Worm (Caenorhabditis elegans) whole organism, L4 larva: ENCODE measurements around the gene idpc-6.

ENCODE experiments used
- D1046.2 ChIP-seq: fragments of 200-800 bp; sonication (Bioruptor generic); IDR thresholded peaks from 2 replicates; pipeline ENCODE4 v1.3.6; 2022; ENCODE audit warnings: missing genetic modification characterization, missing compliant biosample characterization
- R02D3.7 ChIP-seq: fragments of 150-350 bp; sonication (generic microtip); optimal IDR thresholded peaks from 3 replicates; lab custom pipeline; 2014; ENCODE audit warnings: missing biosample characterization, missing genetic modification characterization
- Y105C5A.15 ChIP-seq: fragments of 200-800 bp; sonication (Bioruptor generic); IDR thresholded peaks from 2 replicates; pipeline ENCODE4 v1.3.6; 2022; ENCODE audit warnings: missing genetic modification characterization, missing compliant biosample characterization
- ZK546.5 ChIP-seq, 2 experiments: sonication (generic microtip); optimal IDR thresholded peaks; 2 replicates each; lab custom pipeline; 2017; ENCODE audit warnings: missing biosample characterization in 2 of 2, missing genetic modification characterization in 2 of 2
- aha-1 ChIP-seq: fragments of 150-350 bp; peaks from one replicate; lab custom pipeline; 2014; ENCODE audit warnings: missing biosample characterization, missing genetic modification characterization
- attf-4 ChIP-seq: sonication (generic microtip); optimal IDR thresholded peaks from 3 replicates; lab custom pipeline; 2017; ENCODE audit warnings: missing biosample characterization, missing genetic modification characterization
- ceh-28 ChIP-seq: fragments of 150-350 bp; optimal IDR thresholded peaks from 2 replicates; lab custom pipeline; 2014; ENCODE audit warnings: missing biosample characterization, missing genetic modification reagents, missing genetic modification characterization
- ctbp-1 ChIP-seq: fragments of 200-800 bp; sonication (Bioruptor generic); IDR thresholded peaks from 2 replicates; pipeline ENCODE4 v1.3.6; 2022; ENCODE audit warnings: missing genetic modification reagents, missing genetic modification characterization, missing compliant biosample characterization
- dmd-8 ChIP-seq: fragments of 200-800 bp; sonication (Bioruptor generic); IDR thresholded peaks from 2 replicates; pipeline ENCODE4 v1.3.6; 2022; ENCODE audit warnings: missing genetic modification characterization, missing compliant biosample characterization
- dpl-1 ChIP-seq: fragments of 150-350 bp; optimal IDR thresholded peaks from 2 replicates; lab custom pipeline; 2014; ENCODE audit warnings: missing biosample characterization, missing genetic modification reagents, missing genetic modification characterization
- dve-1 ChIP-seq: sonication (generic microtip); optimal IDR thresholded peaks from 2 replicates; lab custom pipeline; 2017; ENCODE audit warnings: antibody characterized with exemption, mild to moderate bottlenecking, missing genetic modification characterization, missing compliant biosample characterization; ENCODE audit not compliant: insufficient read depth
- hlh-30 ChIP-seq: sonication (generic microtip); optimal IDR thresholded peaks from 2 replicates; lab custom pipeline; 2017; ENCODE audit warnings: antibody characterized with exemption, mild to moderate bottlenecking, missing genetic modification characterization, missing compliant biosample characterization; ENCODE audit not compliant: insufficient read depth
- hmg-1.1 ChIP-seq: fragments of 200-800 bp; sonication (Bioruptor generic); IDR thresholded peaks from 2 replicates; pipeline ENCODE4 v1.3.6; 2022; ENCODE audit warnings: missing genetic modification reagents, missing genetic modification characterization, missing compliant biosample characterization
- jun-1 ChIP-seq: fragments of 150-350 bp; optimal IDR thresholded peaks from 2 replicates; lab custom pipeline; 2014; ENCODE audit warnings: missing biosample characterization, missing genetic modification reagents, missing genetic modification characterization
- lim-7 ChIP-seq: fragments of 200-800 bp; sonication (Bioruptor generic); IDR thresholded peaks from 2 replicates; pipeline ENCODE4 v1.3.6; 2022; ENCODE audit warnings: missing genetic modification characterization, missing compliant biosample characterization
- lin-13 ChIP-seq: fragments of 150-350 bp; optimal IDR thresholded peaks from 2 replicates; lab custom pipeline; 2014; ENCODE audit warnings: missing biosample characterization, missing genetic modification reagents, missing genetic modification characterization
- lin-15B ChIP-seq: fragments of 150-350 bp; sonication (generic microtip); optimal IDR thresholded peaks from 3 replicates; lab custom pipeline; 2014; ENCODE audit warnings: missing biosample characterization, missing genetic modification characterization
- lsy-2 ChIP-seq, 2 experiments: fragments of 150-350 bp in 1 of 2; sonication (generic microtip) in 1 of 2; optimal IDR thresholded peaks; 2 replicates each; lab custom pipeline; 2014 to 2017; ENCODE audit warnings: missing biosample characterization in 2 of 2, missing genetic modification characterization in 2 of 2
- madf-5 ChIP-seq, 2 experiments: fragments of 200-800 bp; sonication (Bioruptor generic); IDR thresholded peaks; 2 replicates each; pipeline ENCODE4 v1.3.6; 2022; ENCODE audit warnings: missing compliant biosample characterization in 2 of 2, missing genetic modification characterization in 2 of 2
- mep-1 ChIP-seq: fragments of 150-350 bp; sonication (generic microtip); optimal IDR thresholded peaks from 3 replicates; lab custom pipeline; 2014; ENCODE audit warnings: missing biosample characterization, missing genetic modification characterization
- mes-2 ChIP-seq: sonication (generic microtip); optimal IDR thresholded peaks from 2 replicates; lab custom pipeline; 2016; ENCODE audit warnings: missing genotype, mild to moderate bottlenecking, missing genetic modification characterization, missing compliant biosample characterization; ENCODE audit not compliant: poor library complexity, severe bottlenecking
- mxl-2 ChIP-seq: fragments of 200-800 bp; sonication (Bioruptor generic); conservative IDR thresholded peaks from 2 replicates; pipeline ENCODE4 v1.3.6; 2022; ENCODE audit warnings: missing genetic modification reagents, missing genetic modification characterization, missing compliant biosample characterization
- nhr-10 ChIP-seq: fragments of 150-350 bp; optimal IDR thresholded peaks from 2 replicates; lab custom pipeline; 2014; ENCODE audit warnings: missing biosample characterization, missing genetic modification characterization
- nhr-102 ChIP-seq: sonication (generic microtip); optimal IDR thresholded peaks from 2 replicates; lab custom pipeline; 2016; ENCODE audit warnings: mild to moderate bottlenecking, missing genetic modification characterization, moderate library complexity, missing compliant biosample characterization
- nhr-11 ChIP-seq: fragments of 150-350 bp; optimal IDR thresholded peaks from 2 replicates; lab custom pipeline; 2014; ENCODE audit warnings: missing biosample characterization, missing genetic modification characterization
- nhr-6 ChIP-seq: fragments of 150-350 bp; optimal IDR thresholded peaks from 2 replicates; lab custom pipeline; 2014; ENCODE audit warnings: missing biosample characterization, missing genetic modification characterization
- nhr-77 ChIP-seq: fragments of 150-350 bp; optimal IDR thresholded peaks from 2 replicates; lab custom pipeline; 2014; ENCODE audit warnings: missing biosample characterization, missing genetic modification characterization
- pha-4 ChIP-seq, 2 experiments: fragments of 150-350 bp in 1 of 2; fragments of 200-800 bp in 1 of 2; sonication (Bioruptor generic) in 1 of 2; IDR thresholded peaks in 1 of 2; optimal IDR thresholded peaks in 1 of 2; 2 replicates each; pipeline versions ENCODE4 v1.3.6 to Lab custom; 2014 to 2022; ENCODE audit warnings: missing genetic modification characterization in 2 of 2, missing genetic modification reagents in 2 of 2, missing biosample characterization in 1 of 2, missing compliant biosample characterization in 1 of 2
- php-3 ChIP-seq: fragments of 200-800 bp; sonication (Bioruptor generic); IDR thresholded peaks from 2 replicates; pipeline ENCODE4 v1.3.6; 2022; ENCODE audit warnings: missing genetic modification reagents, missing genetic modification characterization, missing compliant biosample characterization
- saeg-2 ChIP-seq: fragments of 200-800 bp; sonication (Bioruptor generic); IDR thresholded peaks from 2 replicates; pipeline ENCODE4 v1.3.6; 2022; ENCODE audit warnings: missing genetic modification reagents, missing genetic modification characterization, missing compliant biosample characterization
- skn-1 ChIP-seq: fragments of 150-350 bp; optimal IDR thresholded peaks from 2 replicates; lab custom pipeline; 2014; ENCODE audit warnings: missing biosample characterization, missing genetic modification characterization
- spr-1 ChIP-seq: sonication (generic microtip); optimal IDR thresholded peaks from 2 replicates; lab custom pipeline; 2016; ENCODE audit warnings: mild to moderate bottlenecking, missing genetic modification characterization, missing compliant biosample characterization
- spr-3 ChIP-seq: fragments of 200-800 bp; sonication (Bioruptor generic); optimal IDR thresholded peaks from 2 replicates; lab custom pipeline; 2018; ENCODE audit warnings: mild to moderate bottlenecking, missing genetic modification characterization, missing compliant biosample characterization
- tag-97 ChIP-seq: fragments of 200-800 bp; sonication (Bioruptor generic); IDR thresholded peaks from 2 replicates; pipeline ENCODE4 v1.3.6; 2022; ENCODE audit warnings: missing genetic modification characterization, missing compliant biosample characterization
- unc-130 ChIP-seq: sonication (generic microtip); optimal IDR thresholded peaks from 2 replicates; lab custom pipeline; 2016; ENCODE audit warnings: missing genetic modification reagents, missing genetic modification characterization, missing compliant biosample characterization
- unc-39 ChIP-seq: sonication (generic microtip); optimal IDR thresholded peaks from 2 replicates; lab custom pipeline; 2017; ENCODE audit warnings: missing biosample characterization, missing genetic modification characterization
- unc-62 ChIP-seq, 3 experiments: fragments of 150-350 bp in 1 of 3; sonication (generic microtip); optimal IDR thresholded peaks in 2 of 3; peaks in 1 of 3; 1 replicate in 1 of 3; 2 replicates in 2 of 3; lab custom pipeline; 2014 to 2017; ENCODE audit warnings: missing biosample characterization in 3 of 3, missing genetic modification characterization in 3 of 3, missing genetic modification reagents in 3 of 3, missing genotype in 1 of 3
- ztf-7 ChIP-seq: fragments of 150-350 bp; optimal IDR thresholded peaks from 2 replicates; lab custom pipeline; 2014; ENCODE audit warnings: missing biosample characterization, missing genetic modification characterization

idpc-6 gene

DNA sequence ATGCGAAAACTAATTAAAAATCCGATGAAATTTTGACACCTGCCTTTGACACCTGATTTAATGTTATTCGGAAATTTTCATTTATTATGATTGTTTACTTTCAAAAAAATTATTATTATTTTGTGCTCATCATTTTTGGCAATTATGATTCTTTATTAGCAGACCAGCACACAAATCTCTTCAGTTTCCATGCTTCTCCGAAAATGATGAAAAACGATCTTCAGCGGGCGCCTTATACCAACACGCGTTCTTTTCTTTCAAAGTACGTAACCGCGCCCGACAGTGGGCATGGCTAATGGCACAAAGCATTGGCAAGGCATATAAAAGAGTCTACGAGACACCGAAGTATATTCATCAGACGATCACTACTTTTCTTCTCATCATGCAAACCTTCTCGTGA lies at the start of gene idpc-6:
Gene idpc-6 (plus strand): TSS at position 301 of the 400 bp plus-strand sequence.
- TF ChIP-seq nhr-6 (tag; lab: Kevin White, UChicago) (no peak), D1046.2 (GFP tag; lab: Robert Waterston, UW) (no peak), unc-39 (tag; lab: Kevin White, UChicago) (no peak), lim-7 (GFP tag; lab: Robert Waterston, UW) (no peak), tag-97 (GFP tag; lab: Robert Waterston, UW) (no peak), mxl-2 (GFP tag; lab: Robert Waterston, UW) (no peak), nhr-10 (tag; lab: Kevin White, UChicago) (no peak), ZK546.5 (tag; optimal IDR thresholded peaks at IDR 0.05; lab: Kevin White, UChicago) (no peak), ctbp-1 (GFP tag; lab: Robert Waterston, UW) (no peak), php-3 (GFP tag; lab: Robert Waterston, UW) (no peak)

DNA sequence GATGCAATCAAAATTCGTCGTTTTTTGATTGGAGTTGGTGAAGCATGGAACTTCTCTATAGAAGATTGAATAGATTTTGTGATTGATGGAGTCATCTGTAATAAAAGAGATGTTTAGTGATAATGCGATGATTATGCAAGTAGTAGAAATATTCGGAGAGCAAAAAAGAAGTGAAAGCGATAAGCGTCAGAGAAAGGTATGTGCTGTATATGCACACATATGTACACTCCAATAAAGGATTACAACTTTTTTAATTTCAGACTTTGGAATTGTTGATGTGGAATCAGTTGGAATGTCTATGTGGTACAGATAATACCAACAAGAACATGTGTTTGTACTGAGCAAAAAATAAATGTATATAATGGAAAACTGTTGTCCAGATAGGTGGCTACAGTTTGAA lies 49.8 kb upstream of the idpc-6 start, which contains the start of gene F25B3.5:
Gene F25B3.5 (minus strand): TSS at position 101 of the 400 bp plus-strand sequence.
- peak; percentile 11 for TF ChIP-seq dve-1 (tag; lab: Kevin White, UChicago)
- TF ChIP-seq Y105C5A.15 (GFP tag; lab: Robert Waterston, UW): no peak
- TF ChIP-seq aha-1 (tag; lab: Kevin White, UChicago): peak; percentile 86

DNA sequence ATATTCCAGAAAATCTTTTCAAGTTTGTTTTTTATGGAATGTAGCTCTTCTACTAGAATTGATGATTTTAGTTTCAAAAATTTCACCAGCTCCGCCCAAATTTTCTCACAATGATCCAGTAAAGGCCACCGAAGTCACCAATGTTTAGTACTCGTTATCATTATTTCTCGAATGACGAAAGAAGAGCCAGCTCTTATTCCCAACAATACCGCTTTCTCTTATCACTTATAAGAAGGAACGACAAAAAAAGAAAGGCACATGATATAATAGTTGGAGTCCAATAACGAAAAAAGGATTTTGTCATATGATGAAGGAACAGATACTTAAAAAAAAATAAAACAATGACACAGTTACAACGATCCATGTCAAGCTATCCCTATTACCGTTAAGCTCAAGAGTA lies 48.9 kb upstream of the idpc-6 start:
- TF ChIP-seq dve-1 (tag; lab: Kevin White, UChicago) (peak; percentile 63), ztf-7 (tag; lab: Kevin White, UChicago) (peak; percentile 32), nhr-11 (tag; lab: Kevin White, UChicago) (no peak)

DNA sequence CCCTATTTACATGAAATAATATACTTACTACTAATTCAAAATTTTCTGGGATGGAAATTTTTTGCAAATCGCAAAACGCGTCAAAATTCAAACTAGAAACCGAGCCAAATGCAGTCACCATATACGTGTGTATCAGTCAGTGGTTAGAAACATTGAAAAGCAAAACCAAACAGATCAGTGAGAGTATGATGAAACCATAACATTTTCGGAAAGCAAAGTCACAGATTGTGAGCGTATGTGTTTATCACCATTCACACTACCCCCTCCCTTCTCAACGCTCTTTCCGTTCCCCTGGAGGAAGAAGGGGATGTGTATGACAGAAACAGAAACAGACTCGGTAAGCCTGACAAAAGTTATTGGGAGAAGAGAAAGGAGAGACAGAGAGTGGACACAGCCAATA lies 48.3 kb upstream of the idpc-6 start:
- TF ChIP-seq spr-1 (tag; lab: Kevin White, UChicago) (no peak), lsy-2 (tag; optimal IDR thresholded peaks at IDR 0.05; lab: Kevin White, UChicago) (no peak), lin-15B (tag; lab: Kevin White, UChicago) (no peak), hlh-30 (no peak), nhr-10 (tag; lab: Kevin White, UChicago) (no peak), madf-5 (GFP tag; IDR thresholded peaks at IDR 0.05; lab: Robert Waterston, UW) (no peak), skn-1 (tag; lab: Kevin White, UChicago) (no peak), attf-4 (tag; lab: Kevin White, UChicago) (no peak), nhr-102 (no peak), dve-1 (tag; lab: Kevin White, UChicago) (peak; percentile 50), mxl-2 (GFP tag; lab: Robert Waterston, UW) (no peak), jun-1 (no peak), unc-62 (GFP tag; optimal IDR thresholded peaks at IDR 0.05 in 1 of 2; lab: Kevin White, UChicago) (peak in 1 of 2 experiments; percentile 92), unc-62 (tag; optimal IDR thresholded peaks at IDR 0.05; lab: Kevin White, UChicago) (no peak)
- TF ChIP-seq, all 104 proteins: peak for 2

DNA sequence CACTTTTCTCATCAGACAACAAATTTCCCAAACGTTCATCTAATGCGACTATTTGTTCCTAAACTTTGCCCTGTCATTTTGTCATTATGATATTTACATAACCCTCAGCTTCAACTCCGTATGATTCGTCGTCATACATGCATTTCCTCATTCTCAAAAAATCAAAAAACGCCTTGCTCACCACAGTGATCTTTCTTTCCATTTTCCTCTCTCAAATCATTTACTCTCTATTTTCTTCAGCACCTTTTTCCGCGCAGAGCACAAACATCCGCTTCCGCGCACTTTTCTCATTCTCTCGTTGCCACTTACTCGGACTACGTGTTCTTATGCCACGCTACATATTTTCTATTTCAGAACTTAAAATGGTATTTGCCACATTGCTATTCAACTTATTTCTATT lies 43.0 kb upstream of the idpc-6 start, which contains the start of gene F25B3.2:
Gene F25B3.2 (plus strand): TSS at position 301 of the 400 bp plus-strand sequence.
- TF ChIP-seq lin-15B (tag; lab: Kevin White, UChicago): no peak
- TF ChIP-seq nhr-6 (tag; lab: Kevin White, UChicago): no peak
- no peak for TF ChIP-seq spr-1 (tag; lab: Kevin White, UChicago)
- no peak for TF ChIP-seq aha-1 (tag; lab: Kevin White, UChicago)
- no peak for TF ChIP-seq lin-13
- no peak for TF ChIP-seq nhr-102
- no peak for TF ChIP-seq ceh-28 (tag; lab: Kevin White, UChicago)
- no peak for TF ChIP-seq R02D3.7

DNA sequence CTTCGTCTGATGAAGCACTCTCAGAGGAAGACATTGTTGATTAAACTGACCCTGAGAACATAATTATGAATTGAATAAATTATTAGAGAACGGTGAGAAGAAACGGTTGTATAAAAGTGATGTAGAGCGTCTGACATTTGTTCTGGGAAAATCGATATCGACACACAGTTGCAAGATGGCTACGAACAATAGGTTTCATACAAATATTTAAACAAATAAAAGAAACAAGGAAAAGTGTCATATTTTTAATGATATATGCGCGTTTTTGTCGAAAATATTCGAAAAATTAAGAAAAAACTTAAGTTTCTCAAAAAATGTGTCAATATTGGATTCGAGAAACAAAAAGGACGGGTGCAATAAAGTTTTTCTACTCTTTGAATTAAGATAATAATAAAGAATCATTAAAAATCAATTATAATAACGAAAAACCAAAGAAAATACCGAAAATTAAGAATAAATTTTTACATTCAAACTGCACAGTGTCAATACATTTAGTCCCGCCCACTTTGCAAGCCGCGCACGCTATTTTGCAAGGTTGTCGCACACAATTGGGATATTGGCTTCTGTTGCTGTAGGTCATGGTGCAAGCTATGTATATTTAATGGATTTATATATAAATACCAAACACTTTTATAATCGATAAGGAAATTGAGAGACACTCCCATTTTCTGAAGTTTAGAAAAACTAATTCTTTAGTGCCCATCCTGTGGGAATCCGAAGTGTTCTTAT lies 37.2 kb upstream of the idpc-6 start, which contains the start of gene rtfo-1:
Gene rtfo-1 (minus strand): TSS at position 51 of the 729 bp plus-strand sequence.
- TF ChIP-seq dmd-8 (GFP tag; lab: Robert Waterston, UW): no peak
- peak; percentile 8 for TF ChIP-seq nhr-102
- no peak for TF ChIP-seq saeg-2 (GFP tag; lab: Robert Waterston, UW)
- TF ChIP-seq spr-3 (GFP tag; lab: Kevin White, UChicago): no peak
- TF ChIP-seq nhr-6 (tag; lab: Kevin White, UChicago): peak; percentile 25
- TF ChIP-seq dpl-1 (GFP tag; lab: Kevin White, UChicago): peak; percentile 32
- TF ChIP-seq unc-130: peak; percentile 5
- peak; percentile 45 for TF ChIP-seq spr-1 (tag; lab: Kevin White, UChicago)
- peak; percentile 86 for TF ChIP-seq mes-2 (tag; lab: Kevin White, UChicago)
- peak; percentile 52; the same call in 1 of the 2 replicates for TF ChIP-seq hmg-1.1 (GFP tag; lab: Robert Waterston, UW)
- TF ChIP-seq mep-1: peak; percentile 58
- no peak for TF ChIP-seq pha-4 (GFP tag; IDR thresholded peaks at IDR 0.05; lab: Robert Waterston, UW)
- TF ChIP-seq pha-4 (tag; optimal IDR thresholded peaks at IDR 0.05; lab: Kevin White, UChicago): peak; percentile 24
- TF ChIP-seq nhr-77 (tag; lab: Kevin White, UChicago): no peak
- TF ChIP-seq hlh-30: peak; percentile 12
